Worm (Caenorhabditis elegans): ENCODE measurements around the gene cpg-20.

The cpg-20 gene

DNA sequence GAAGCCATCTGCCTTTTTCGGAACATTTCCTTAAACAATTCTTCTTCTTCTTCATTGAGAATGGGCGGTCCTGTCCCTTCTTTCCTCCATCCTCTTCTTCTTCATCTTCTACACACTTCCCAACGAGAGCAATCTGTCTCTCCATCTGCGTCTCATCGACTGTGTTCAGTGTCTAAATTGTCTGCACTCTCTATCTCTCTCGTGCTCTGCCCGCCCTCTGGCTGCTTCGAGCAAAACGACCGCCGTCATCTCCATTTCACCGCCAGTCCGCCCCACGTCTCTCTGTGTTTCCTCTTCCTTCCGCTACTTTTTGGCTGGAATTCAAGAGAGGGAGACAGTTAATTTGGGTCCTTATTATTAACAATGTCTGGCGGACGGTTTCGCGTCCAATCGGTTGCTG is 22.6 kb downstream of the cpg-20 start:
- TF ChIP-seq jun-1 (tag; optimal IDR thresholded peaks at IDR 0.05) (no peak), zfp-2 (tag; optimal IDR thresholded peaks at IDR 0.05) (no peak), F37D6.2 (tag; optimal IDR thresholded peaks at IDR 0.05) (no peak), unc-39 (tag; optimal IDR thresholded peaks at IDR 0.05) (no peak), hlh-30 (tag; optimal IDR thresholded peaks at IDR 0.05; ENCODE audit: insufficient read depth) (peak; percentile 1), lir-3 (tag; optimal IDR thresholded peaks at IDR 0.05) (no peak), daf-8 (GFP tag; IDR thresholded peaks at IDR 0.05) (no peak), dve-1 (tag; optimal IDR thresholded peaks at IDR 0.05; ENCODE audit: insufficient read depth) (peak; percentile 9), daf-16 (GFP tag; optimal IDR thresholded peaks at IDR 0.05) (no peak), daf-16 (tag; optimal IDR thresholded peaks at IDR 0.05) (peak; percentile 16), set-16 (GFP tag; IDR thresholded peaks at IDR 0.05) (peak; percentile 50), nhr-41 (GFP tag; IDR thresholded peaks at IDR 0.05) (no peak), T20F7.1 (GFP tag; optimal IDR thresholded peaks at IDR 0.05) (no peak), nhr-76 (tag; optimal IDR thresholded peaks at IDR 0.05) (no peak), rbr-2 (tag; optimal IDR thresholded peaks at IDR 0.05) (peak; percentile 15), fkh-10 (GFP tag; optimal IDR thresholded peaks at IDR 0.05) (no peak), dmd-6 (GFP tag; IDR thresholded peaks at IDR 0.05) (0 out of 2 replicates have a peak, but pooled peaks have one; percentile 13), hmg-1.1 (GFP tag; IDR thresholded peaks at IDR 0.05) (peak; percentile 74), mep-1 (tag; optimal IDR thresholded peaks at IDR 0.05) (no peak), Y48G9A.11 (GFP tag; IDR thresholded peaks at IDR 0.05) (no peak), ceh-44 (GFP tag; IDR thresholded peaks at IDR 0.05) (no peak), tra-1 (GFP tag; IDR thresholded peaks at IDR 0.05) (no peak), tag-97 (GFP tag; IDR thresholded peaks at IDR 0.05) (no peak), ceh-20 (GFP tag; IDR thresholded peaks at IDR 0.05) (no peak), mxl-3 (GFP tag; optimal IDR thresholded peaks at IDR 0.05) (peak; percentile 18), egl-27 (tag; optimal IDR thresholded peaks at IDR 0.05) (no peak), Y5F2A.4 (GFP tag; optimal IDR thresholded peaks at IDR 0.05) (no peak), ama-1 (optimal IDR thresholded peaks at IDR 0.05) (peak; percentile 22), spr-1 (tag; optimal IDR thresholded peaks at IDR 0.05) (no peak), skn-1 (tag; optimal IDR thresholded peaks at IDR 0.05) (no peak), aha-1 (tag) (peak; percentile 79), nhr-6 (tag; optimal IDR thresholded peaks at IDR 0.05) (no peak), sdz-12 (GFP tag; optimal IDR thresholded peaks at IDR 0.05) (no peak), snpc-1.2 (GFP tag; IDR thresholded peaks at IDR 0.05) (no peak), nhr-102 (tag; optimal IDR thresholded peaks at IDR 0.05) (no peak), D1046.2 (GFP tag; IDR thresholded peaks at IDR 0.05) (no peak)

DNA sequence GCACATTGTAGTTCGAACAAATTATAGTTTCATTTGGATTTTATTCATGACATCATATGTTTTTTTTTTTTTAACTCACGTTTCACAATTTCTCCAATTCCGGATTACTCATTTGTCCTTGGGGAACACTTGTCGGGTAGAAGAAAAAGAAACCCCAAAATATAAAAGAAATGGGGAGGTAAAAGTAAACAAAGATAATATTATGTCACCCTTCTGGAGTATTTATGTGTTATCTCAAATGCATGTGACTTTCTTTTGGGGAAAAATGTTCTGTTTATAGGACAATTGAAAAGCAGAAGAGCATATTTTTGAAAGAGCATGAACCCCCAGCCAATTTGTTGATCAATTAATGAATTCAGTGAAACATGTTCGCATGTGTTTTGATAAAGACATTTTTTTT is 24.1 kb downstream of the cpg-20 start:
- TF ChIP-seq nhr-25 (tag; optimal IDR thresholded peaks at IDR 0.05; ENCODE audit: borderline replicate concordance, insufficient read depth), result no peak
- TF ChIP-seq dve-1 (tag; optimal IDR thresholded peaks at IDR 0.05; ENCODE audit: insufficient read depth), result peak; percentile 40
- no peak for TF ChIP-seq cey-2 (tag; optimal IDR thresholded peaks at IDR 0.05; ENCODE audit: borderline replicate concordance, insufficient read depth)
- TF ChIP-seq mdl-1 (tag; optimal IDR thresholded peaks at IDR 0.05), result no peak
- peak; percentile 16 for TF ChIP-seq hlh-30 (tag; optimal IDR thresholded peaks at IDR 0.05; ENCODE audit: insufficient read depth)
- TF ChIP-seq nhr-10 (tag; optimal IDR thresholded peaks at IDR 0.05), result no peak
- 0 out of 2 replicates have a peak, but pooled peaks have one; percentile 23 for TF ChIP-seq php-3 (GFP tag; IDR thresholded peaks at IDR 0.05)
- no peak for TF ChIP-seq skn-1 (tag; optimal IDR thresholded peaks at IDR 0.05)
- no peak for TF ChIP-seq nhr-76 (tag; optimal IDR thresholded peaks at IDR 0.05)
- no peak for TF ChIP-seq ztf-7 (tag; optimal IDR thresholded peaks at IDR 0.05)
- no peak for TF ChIP-seq lin-1 (GFP tag; IDR thresholded peaks at IDR 0.05)
- TF ChIP-seq nhr-28 (tag; optimal IDR thresholded peaks at IDR 0.05), result peak; percentile 25
- no peak for TF ChIP-seq dmd-6 (GFP tag; IDR thresholded peaks at IDR 0.05)
- no peak for TF ChIP-seq nhr-111 (GFP tag; optimal IDR thresholded peaks at IDR 0.05)
- TF ChIP-seq mdt-29 (GFP tag; IDR thresholded peaks at IDR 0.05), result no peak
- TF ChIP-seq nhr-77 (tag; optimal IDR thresholded peaks at IDR 0.05), result no peak
- no peak for TF ChIP-seq dpl-1 (GFP tag; optimal IDR thresholded peaks at IDR 0.05)
- no peak for TF ChIP-seq lsy-2 (tag; optimal IDR thresholded peaks at IDR 0.05)
- no peak for TF ChIP-seq set-16 (GFP tag; IDR thresholded peaks at IDR 0.05)
- no peak for TF ChIP-seq lin-39 (tag; optimal IDR thresholded peaks at IDR 0.05)
- no peak for TF ChIP-seq zfp-2 (tag; optimal IDR thresholded peaks at IDR 0.05)
- no peak for TF ChIP-seq ceh-20 (GFP tag; IDR thresholded peaks at IDR 0.05)
- no peak for TF ChIP-seq egl-43 (GFP tag; IDR thresholded peaks at IDR 0.05)
